Worm (Caenorhabditis elegans): Measurements from ENCODE around the gene fbxa-24.
A peak's percentile ranks its signal among the peaks of the same experiment; 100 is the strongest.

fbxa-24 gene

DNA sequence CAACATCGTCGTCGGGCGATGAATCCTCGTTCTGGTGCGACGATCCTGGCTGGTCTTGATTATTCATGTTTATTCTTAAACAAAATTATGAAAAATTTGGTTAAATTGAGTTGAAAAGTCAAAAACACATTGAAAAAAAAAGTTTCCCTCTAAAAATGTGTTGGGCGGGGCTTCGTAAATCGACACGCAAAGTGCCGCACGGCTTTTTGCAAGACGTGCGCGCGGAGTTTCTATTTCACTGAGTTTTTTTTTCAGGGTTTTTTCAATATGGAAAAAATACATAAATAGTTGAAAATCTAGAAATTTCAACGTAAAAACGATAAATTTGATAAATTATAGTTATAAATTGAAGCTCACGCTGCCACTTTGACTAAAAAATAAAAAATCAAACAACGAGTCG, 8.2 kb upstream of the fbxa-24 start, which contains the start of gene F54D10.5:
F54D10.5 (minus strand) TSS at position 74 of the 400 bp plus-strand sequence.
- peak; percentile 91 for TF ChIP-seq mep-1 (tag; optimal IDR thresholded peaks at IDR 0.05)
- TF ChIP-seq mls-2 (tag; optimal IDR thresholded peaks at IDR 0.05) = no peak
- no peak for TF ChIP-seq bed-3 (GFP tag; optimal IDR thresholded peaks at IDR 0.05)
- peak; percentile 43 for TF ChIP-seq sptf-1 (tag; optimal IDR thresholded peaks at IDR 0.05)
- TF ChIP-seq snpc-4 (tag; optimal IDR thresholded peaks at IDR 0.05) = no peak
- peak; percentile 18 for TF ChIP-seq nhr-2 (tag; optimal IDR thresholded peaks at IDR 0.05)
- peak; percentile 58 for TF ChIP-seq lsy-2 (tag; optimal IDR thresholded peaks at IDR 0.05)
- TF ChIP-seq mab-5 (tag; optimal IDR thresholded peaks at IDR 0.05) = peak; percentile 40
- peak; percentile 60 for TF ChIP-seq nhr-237 (tag; optimal IDR thresholded peaks at IDR 0.05)
- peak; percentile 52 for TF ChIP-seq hlh-1 (tag; optimal IDR thresholded peaks at IDR 0.05)
- peak; percentile 30 for TF ChIP-seq lin-13 (tag; optimal IDR thresholded peaks at IDR 0.05)

DNA sequence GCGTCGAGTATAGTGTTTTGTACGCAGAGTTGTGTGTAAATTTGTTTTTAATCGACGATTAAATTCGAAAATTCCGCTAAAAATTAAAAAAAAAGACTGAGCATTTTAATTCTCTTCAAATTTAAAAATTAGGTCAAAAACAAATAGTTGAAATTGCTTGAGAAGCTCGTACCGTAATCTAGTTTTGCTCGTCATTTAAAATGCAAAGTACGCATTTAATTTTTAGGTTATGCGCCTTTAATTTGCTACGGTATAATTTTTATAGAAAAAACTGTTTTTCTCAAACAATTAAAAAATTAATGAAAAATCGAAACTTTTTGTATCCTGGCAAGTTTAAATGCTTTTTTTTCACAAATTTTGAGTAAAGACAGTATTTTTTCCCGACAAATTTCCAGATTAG, 7.7 kb upstream of the fbxa-24 start:
- TF ChIP-seq elt-3 (tag; optimal IDR thresholded peaks at IDR 0.05) (no peak), unc-39 (tag; optimal IDR thresholded peaks at IDR 0.05) (no peak), ceh-39 (tag; optimal IDR thresholded peaks at IDR 0.05) (no peak), ham-2 (GFP tag; optimal IDR thresholded peaks at IDR 0.05) (no peak), M03D4.4 (tag; optimal IDR thresholded peaks at IDR 0.05) (no peak), sem-2 (GFP tag; optimal IDR thresholded peaks at IDR 0.05) (no peak), mls-2 (tag; optimal IDR thresholded peaks at IDR 0.05) (no peak), lin-13 (tag; optimal IDR thresholded peaks at IDR 0.05) (no peak), pha-4 (tag; optimal IDR thresholded peaks at IDR 0.05) (no peak), zip-8 (tag; optimal IDR thresholded peaks at IDR 0.05) (no peak), nhr-2 (tag; optimal IDR thresholded peaks at IDR 0.05) (no peak), cnd-1 (tag; optimal IDR thresholded peaks at IDR 0.05) (no peak), drap-1 (GFP tag; optimal IDR thresholded peaks at IDR 0.05) (no peak), blmp-1 (tag; optimal IDR thresholded peaks at IDR 0.05) (no peak), hlh-1 (tag; optimal IDR thresholded peaks at IDR 0.05) (no peak), sptf-1 (tag; optimal IDR thresholded peaks at IDR 0.05) (no peak), tbx-8 (GFP tag; optimal IDR thresholded peaks at IDR 0.05) (no peak), lsy-2 (tag; optimal IDR thresholded peaks at IDR 0.05) (no peak), unc-62 (GFP tag; optimal IDR thresholded peaks at IDR 0.05) (no peak), lin-32 (GFP tag; optimal IDR thresholded peaks at IDR 0.05) (no peak)

DNA sequence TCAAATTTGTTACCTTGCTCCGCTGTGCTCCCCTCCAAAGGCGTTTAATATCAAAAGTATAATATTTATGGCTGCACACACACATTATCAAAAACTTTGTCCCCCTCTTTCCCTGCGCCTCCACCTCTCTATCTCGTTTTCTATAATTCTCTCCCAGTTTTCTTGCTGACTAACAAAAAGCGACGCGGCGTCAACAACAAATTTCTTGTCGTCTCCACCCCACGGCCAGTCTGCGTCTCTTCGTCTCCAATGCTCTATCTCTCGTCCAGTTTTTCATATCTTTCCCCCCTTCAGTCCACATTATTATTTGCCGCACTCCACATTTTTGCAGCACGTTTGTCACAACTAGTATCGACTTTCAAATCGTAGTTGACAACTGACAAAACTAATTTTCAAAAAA, 5.8 kb upstream of the fbxa-24 start:
- TF ChIP-seq zip-8 (tag; optimal IDR thresholded peaks at IDR 0.05) (no peak), unc-62 (GFP tag; optimal IDR thresholded peaks at IDR 0.05) (peak; percentile 38), nhr-76 (tag; optimal IDR thresholded peaks at IDR 0.05) (no peak), ham-2 (GFP tag; optimal IDR thresholded peaks at IDR 0.05) (no peak), pha-4 (tag; optimal IDR thresholded peaks at IDR 0.05) (peak; percentile 17), snpc-4 (tag; optimal IDR thresholded peaks at IDR 0.05) (no peak), nhr-237 (tag; optimal IDR thresholded peaks at IDR 0.05) (no peak), ceh-83 (GFP tag; optimal IDR thresholded peaks at IDR 0.05) (no peak), hlh-1 (tag; optimal IDR thresholded peaks at IDR 0.05) (no peak), ces-1 (GFP tag; optimal IDR thresholded peaks at IDR 0.05) (peak; percentile 7), drap-1 (GFP tag; optimal IDR thresholded peaks at IDR 0.05) (no peak), cnd-1 (tag; optimal IDR thresholded peaks at IDR 0.05) (no peak), lin-13 (tag; optimal IDR thresholded peaks at IDR 0.05) (no peak), flh-1 (GFP tag; optimal IDR thresholded peaks at IDR 0.05) (no peak), unc-39 (tag; optimal IDR thresholded peaks at IDR 0.05) (no peak), nhr-2 (tag; optimal IDR thresholded peaks at IDR 0.05) (no peak), ceh-43 (GFP tag; optimal IDR thresholded peaks at IDR 0.05) (no peak), mls-2 (tag; optimal IDR thresholded peaks at IDR 0.05) (no peak), ceh-39 (tag; optimal IDR thresholded peaks at IDR 0.05) (no peak), unc-120 (tag; optimal IDR thresholded peaks at IDR 0.05; ENCODE audit: poor library complexity, severe bottlenecking) (no peak), mab-5 (tag; optimal IDR thresholded peaks at IDR 0.05) (no peak), nhr-12 (tag; optimal IDR thresholded peaks at IDR 0.05) (no peak)

DNA sequence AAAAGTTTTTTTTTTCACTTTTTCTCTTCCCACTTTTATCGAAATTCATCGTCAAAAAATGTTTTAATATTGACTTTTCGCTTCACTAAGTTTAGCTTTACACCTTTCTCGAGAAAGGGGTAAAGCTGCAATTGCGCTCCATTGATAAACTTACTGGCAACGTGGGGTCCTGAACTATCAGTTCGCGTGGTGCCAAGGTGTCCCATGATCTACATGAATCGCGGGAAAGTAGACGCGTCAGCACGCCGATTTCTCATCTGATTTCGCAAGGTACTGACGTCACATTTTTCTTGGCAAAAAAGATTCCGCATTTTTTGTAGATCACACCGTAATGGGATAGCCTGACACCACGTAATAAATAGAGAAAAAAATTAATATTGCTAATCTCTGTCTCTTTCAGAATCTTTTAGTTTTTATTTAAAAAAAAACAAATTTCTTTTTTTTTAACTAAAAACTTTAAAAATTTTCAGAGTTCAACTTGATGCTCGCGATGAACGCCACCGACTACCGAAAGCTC, 4.5 kb upstream of the fbxa-24 start, which contains the start of gene lido-15:
lido-15 (plus strand) TSS at position 467 of the 517 bp plus-strand sequence.
- no peak for TF ChIP-seq hlh-1 (tag; optimal IDR thresholded peaks at IDR 0.05)
- no peak for TF ChIP-seq sem-2 (GFP tag; optimal IDR thresholded peaks at IDR 0.05)
- TF ChIP-seq blmp-1 (tag; optimal IDR thresholded peaks at IDR 0.05) = no peak
